Worm (Caenorhabditis elegans) whole organism, L3 larva: ENCODE measurements around the gene F11F1.1.
A peak's percentile ranks its signal among the peaks of the same experiment; 100 is the strongest.
"Not testable (repeated sequence)": the region's sequence is repeated elsewhere in the genome, so short reads cannot be mapped to it uniquely, and the experiment has no call there.

Source experiments
- R02D3.7 ChIP-seq: fragments of 150-350 bp; optimal IDR thresholded peaks from 2 replicates; lab custom pipeline; 2014; ENCODE audit warnings: missing biosample characterization, missing genetic modification characterization
- ZK546.5 ChIP-seq: sonication (generic microtip); optimal IDR thresholded peaks from 2 replicates; lab custom pipeline; 2017; ENCODE audit warnings: missing biosample characterization, missing genetic modification characterization
- aly-2 ChIP-seq: fragments of 150-350 bp; optimal IDR thresholded peaks from 2 replicates; lab custom pipeline; 2014; ENCODE audit warnings: missing biosample characterization, missing genetic modification characterization
- ama-1 ChIP-seq: fragments of 150-350 bp; optimal IDR thresholded peaks from 2 replicates; lab custom pipeline; 2018
- ceh-16 ChIP-seq: sonication (generic microtip); optimal IDR thresholded peaks from 2 replicates; lab custom pipeline; 2017; ENCODE audit warnings: missing biosample characterization, missing genetic modification characterization
- daf-12 ChIP-seq: fragments of 150-350 bp; optimal IDR thresholded peaks from 2 replicates; lab custom pipeline; 2014; ENCODE audit warnings: missing biosample characterization, missing genetic modification reagents, missing genetic modification characterization
- egl-27 ChIP-seq: sonication (generic microtip); optimal IDR thresholded peaks from 4 replicates; lab custom pipeline; 2017; ENCODE audit warnings: missing biosample characterization, missing genetic modification reagents, missing genetic modification characterization
- elt-2 ChIP-seq: sonication (generic microtip); optimal IDR thresholded peaks from 2 replicates; lab custom pipeline; 2016; ENCODE audit warnings: missing genetic modification reagents, mild to moderate bottlenecking, missing genetic modification characterization, missing compliant biosample characterization
- elt-3 ChIP-seq, 3 experiments: fragments of 150-350 bp in 1 of 3; sonication (generic microtip) in 2 of 3; optimal IDR thresholded peaks; 2 replicates in 2 of 3; 4 replicates in 1 of 3; lab custom pipeline; 2014 to 2017; ENCODE audit warnings: missing biosample characterization in 3 of 3, missing genetic modification characterization in 3 of 3
- fkh-10 ChIP-seq: sonication (generic microtip); optimal IDR thresholded peaks from 2 replicates; lab custom pipeline; 2017; ENCODE audit warnings: missing biosample characterization, missing genetic modification reagents, missing genetic modification characterization
- fkh-2 ChIP-seq: fragments of 150-350 bp; optimal IDR thresholded peaks from 2 replicates; lab custom pipeline; 2014; ENCODE audit warnings: missing biosample characterization, missing genetic modification reagents, missing genetic modification characterization
- fos-1 ChIP-seq: fragments of 150-350 bp; optimal IDR thresholded peaks from 2 replicates; lab custom pipeline; 2014; ENCODE audit warnings: missing biosample characterization, missing genetic modification characterization
- jun-1 ChIP-seq: fragments of 150-350 bp; optimal IDR thresholded peaks from 2 replicates; lab custom pipeline; 2014; ENCODE audit warnings: missing biosample characterization, missing genetic modification reagents, missing genetic modification characterization
- lin-39 ChIP-seq: fragments of 150-350 bp; optimal IDR thresholded peaks from 2 replicates; lab custom pipeline; 2018; ENCODE audit warnings: missing biosample characterization, missing genetic modification reagents, missing genetic modification characterization
- mdl-1 ChIP-seq: fragments of 150-350 bp; optimal IDR thresholded peaks from 2 replicates; lab custom pipeline; 2014; ENCODE audit warnings: missing biosample characterization, missing genetic modification characterization
- nhr-11 ChIP-seq: fragments of 150-350 bp; optimal IDR thresholded peaks from 2 replicates; lab custom pipeline; 2014; ENCODE audit warnings: missing biosample characterization, missing genetic modification characterization
- nhr-12 ChIP-seq: fragments of 150-350 bp; optimal IDR thresholded peaks from 2 replicates; lab custom pipeline; 2014; ENCODE audit warnings: missing biosample characterization, missing genetic modification characterization
- nhr-237 ChIP-seq: fragments of 150-350 bp; optimal IDR thresholded peaks from 2 replicates; lab custom pipeline; 2014; ENCODE audit warnings: missing biosample characterization, missing genetic modification characterization
- nhr-25 ChIP-seq: sonication (generic microtip); optimal IDR thresholded peaks from 2 replicates; lab custom pipeline; 2017; ENCODE audit warnings: missing biosample characterization, missing genetic modification characterization
- nhr-67 ChIP-seq: fragments of 150-350 bp; optimal IDR thresholded peaks from 2 replicates; lab custom pipeline; 2014; ENCODE audit warnings: missing biosample characterization, missing genetic modification characterization
- nhr-76 ChIP-seq: fragments of 150-350 bp; sonication (generic microtip); optimal IDR thresholded peaks from 5 replicates; lab custom pipeline; 2014; ENCODE audit warnings: missing biosample characterization, missing genetic modification characterization
- nhr-77 ChIP-seq: fragments of 150-350 bp; optimal IDR thresholded peaks from 2 replicates; lab custom pipeline; 2014; ENCODE audit warnings: missing biosample characterization, missing genetic modification characterization
- pha-4 ChIP-seq: fragments of 150-350 bp; optimal IDR thresholded peaks from 2 replicates; lab custom pipeline; 2014; ENCODE audit warnings: missing biosample characterization, missing genetic modification reagents, missing genetic modification characterization
- pqm-1 ChIP-seq: fragments of 150-350 bp; optimal IDR thresholded peaks from 2 replicates; lab custom pipeline; 2017; ENCODE audit warnings: missing biosample characterization, missing genetic modification characterization, inconsistent platforms
- skn-1 ChIP-seq: fragments of 150-350 bp; optimal IDR thresholded peaks from 2 replicates; lab custom pipeline; 2014; ENCODE audit warnings: missing biosample characterization, missing genetic modification characterization
- snpc-4 ChIP-seq: fragments of 150-350 bp; optimal IDR thresholded peaks from 2 replicates; lab custom pipeline; 2014; ENCODE audit warnings: missing biosample characterization, missing genetic modification characterization
- tbx-2 ChIP-seq: sonication (generic microtip); optimal IDR thresholded peaks from 2 replicates; lab custom pipeline; 2016; ENCODE audit warnings: mild to moderate bottlenecking, missing genetic modification characterization, missing compliant biosample characterization
- unc-39 ChIP-seq: sonication (generic microtip); optimal IDR thresholded peaks from 4 replicates; lab custom pipeline; 2017; ENCODE audit warnings: missing biosample characterization, missing genetic modification characterization
- ztf-11 ChIP-seq: fragments of 150-350 bp; optimal IDR thresholded peaks from 2 replicates; lab custom pipeline; 2014; ENCODE audit warnings: missing biosample characterization, missing genetic modification characterization
- ztf-4 ChIP-seq: fragments of 150-350 bp; optimal IDR thresholded peaks from 2 replicates; lab custom pipeline; 2014; ENCODE audit warnings: missing biosample characterization, missing genetic modification characterization

Gene F11F1.1

DNA sequence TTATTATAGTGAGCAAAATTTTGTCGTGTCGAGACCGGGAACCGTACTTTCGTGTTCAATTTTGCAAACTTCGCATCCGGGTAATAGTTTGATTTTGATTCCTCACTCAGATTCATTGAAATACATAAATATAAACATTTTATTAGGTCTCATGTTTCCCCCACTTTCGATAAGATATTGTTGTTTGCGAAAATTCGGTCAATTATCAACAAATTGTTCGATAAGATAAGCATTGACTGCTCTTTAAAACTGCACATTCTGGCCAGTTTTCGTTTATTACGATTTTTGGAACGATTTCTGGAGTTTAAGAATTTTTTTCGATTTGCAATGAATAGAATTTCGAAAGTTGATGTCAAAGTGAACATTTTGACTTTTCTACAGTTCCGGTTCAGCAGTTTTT, 6.7 kb upstream of the F11F1.1 start:
- peak; percentile 47 for TF ChIP-seq pha-4 (tag; lab: Kevin White, UChicago)
- TF ChIP-seq lin-39 (tag; lab: Kevin White, UChicago): no peak
- no peak for TF ChIP-seq skn-1 (tag; lab: Kevin White, UChicago)
- TF ChIP-seq elt-2 (tag; lab: Kevin White, UChicago): peak; percentile 85

DNA sequence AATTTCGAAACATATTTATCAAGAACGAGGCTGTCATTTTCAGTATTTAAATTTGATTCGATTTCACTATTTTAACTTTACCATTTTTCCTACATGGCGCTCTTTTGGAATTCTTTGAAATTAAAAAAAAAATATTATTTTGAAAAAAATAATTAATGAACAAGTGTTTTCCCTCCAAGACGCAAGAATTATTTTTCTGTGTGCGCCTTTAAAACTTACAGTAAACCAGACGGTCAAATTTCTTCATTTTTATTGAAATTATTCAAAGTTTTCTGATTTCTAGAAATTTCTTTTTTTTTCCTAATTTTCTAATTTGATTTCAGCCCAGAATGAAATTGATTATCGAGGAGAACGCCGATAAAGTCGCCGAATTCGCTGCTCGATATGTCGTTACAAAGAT, 6.3 kb upstream of the F11F1.1 start, which contains the start of gene T03F6.3:
Gene T03F6.3 (plus strand): TSS at position 318 of the 400 bp plus-strand sequence.
- TF ChIP-seq nhr-11 (tag; lab: Kevin White, UChicago): no peak
- no peak for TF ChIP-seq nhr-76 (tag; lab: Kevin White, UChicago)

DNA sequence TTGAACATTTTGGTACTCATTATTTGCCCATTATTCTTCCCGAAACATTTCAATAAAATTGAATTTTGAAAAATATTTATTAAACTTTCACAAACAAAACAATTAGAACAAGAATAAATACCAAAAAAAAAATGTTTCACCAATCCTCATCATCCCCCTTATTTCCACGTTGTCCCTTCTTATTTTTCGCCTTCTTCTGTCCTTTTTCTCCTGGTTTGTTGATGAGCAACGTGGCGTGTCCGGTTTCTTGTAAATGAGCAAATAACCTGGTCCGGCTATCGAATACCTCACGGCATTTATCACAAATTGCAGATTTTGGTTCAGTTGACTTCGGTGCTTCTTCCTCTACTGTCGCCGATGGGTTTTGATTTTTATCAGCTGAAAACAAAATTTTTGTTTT, 4.6 kb upstream of the F11F1.1 start:
- TF ChIP-seq nhr-237 (tag; lab: Kevin White, UChicago) (no peak), fos-1 (tag; lab: Kevin White, UChicago) (no peak), daf-12 (tag; lab: Kevin White, UChicago) (no peak), lin-39 (tag; lab: Kevin White, UChicago) (no peak), R02D3.7 (tag; lab: Kevin White, UChicago) (no peak), nhr-11 (tag; lab: Kevin White, UChicago) (no peak), nhr-77 (tag; lab: Kevin White, UChicago) (no peak), ama-1 (lab: Kevin White, UChicago) (no peak), mdl-1 (tag; lab: Kevin White, UChicago) (no peak), unc-39 (no peak), pqm-1 (no peak), fkh-10 (GFP tag; lab: Kevin White, UChicago) (no peak), aly-2 (no peak), ceh-16 (tag; lab: Kevin White, UChicago) (no peak), nhr-12 (tag; lab: Kevin White, UChicago) (no peak), tbx-2 (no peak), fkh-2 (no peak), nhr-67 (tag; lab: Kevin White, UChicago) (no peak), ZK546.5 (no peak), ztf-4 (tag; lab: Kevin White, UChicago) (no peak)

DNA sequence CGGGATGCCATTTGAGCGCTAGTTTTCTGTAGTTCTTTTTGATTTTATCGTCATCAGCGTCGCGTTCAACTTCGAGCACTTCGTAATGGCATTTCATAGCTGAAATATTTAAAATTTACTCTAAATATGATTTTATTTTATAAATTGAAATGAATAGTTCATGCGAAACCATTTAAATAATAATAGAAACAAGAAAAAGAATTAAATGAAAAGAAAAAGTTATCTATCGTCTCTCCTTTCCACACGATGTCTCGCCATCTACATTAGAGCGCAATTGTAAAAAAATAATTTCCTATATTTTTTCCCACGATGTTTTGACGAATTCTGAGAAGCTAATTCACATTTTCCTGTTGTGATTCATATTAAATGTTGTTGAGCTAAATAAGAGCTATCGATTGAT, 2.1 kb upstream of the F11F1.1 start, which contains the start of gene dnj-17:
Gene dnj-17 (minus strand): TSS at position 101 of the 400 bp plus-strand sequence.
- TF ChIP-seq nhr-12 (tag; lab: Kevin White, UChicago): no peak

DNA sequence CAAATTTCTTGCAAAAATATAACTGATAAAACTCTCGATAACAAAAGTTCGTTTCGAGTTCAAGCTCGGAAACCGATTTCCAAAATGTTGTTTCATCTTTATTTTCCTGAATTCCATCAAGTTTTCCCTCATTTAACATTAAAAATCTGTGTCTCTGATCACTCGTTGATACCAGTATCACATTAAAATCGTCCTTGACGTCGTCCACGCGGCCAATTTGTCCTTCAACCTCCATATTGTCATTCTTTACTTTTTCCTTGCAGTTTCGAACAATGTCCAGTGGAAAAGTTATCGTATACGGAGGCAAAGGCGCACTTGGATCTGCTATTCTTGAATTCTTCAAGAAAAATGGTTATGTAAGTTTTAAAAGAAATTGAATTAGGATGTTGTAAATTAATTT, 1.7 kb upstream of the F11F1.1 start, which contains the start of gene qdpr-1:
Gene qdpr-1 (plus strand): TSS at position 264 of the 400 bp plus-strand sequence.
- TF ChIP-seq elt-3 (tag; optimal IDR thresholded peaks at IDR 0.05; lab: Kevin White, UChicago) (peak in 1 of 3 experiments; percentile 37), egl-27 (no peak), nhr-25 (peak; percentile 33), jun-1 (no peak), nhr-77 (tag; lab: Kevin White, UChicago) (no peak)

DNA sequence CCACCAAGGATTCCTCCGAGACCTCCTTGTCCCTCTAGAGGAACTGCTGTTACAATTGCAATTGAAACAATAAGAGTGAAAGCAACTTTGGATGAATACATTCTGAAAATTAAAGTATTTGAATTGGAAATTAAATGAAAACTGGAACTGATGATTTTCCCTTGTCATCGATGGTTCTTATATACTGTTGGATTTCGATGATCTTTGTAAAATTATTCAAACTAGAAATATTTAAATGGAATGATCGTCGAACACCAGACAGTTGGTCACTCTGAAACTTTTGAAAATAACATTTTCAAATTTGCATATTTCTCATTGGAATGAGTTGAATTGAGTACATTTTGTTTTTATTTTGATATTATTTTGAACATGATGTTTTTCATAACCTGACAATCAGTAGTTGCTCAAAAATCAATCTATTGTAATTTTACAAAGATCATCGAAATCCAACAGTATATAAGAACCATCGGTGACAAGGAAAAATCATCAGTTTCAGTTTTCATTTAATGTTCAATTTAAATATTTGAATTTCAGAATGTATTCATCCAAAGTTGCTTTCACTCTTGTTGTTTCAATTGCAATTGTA, 6.4 kb downstream of the F11F1.1 start, which contains the start of the genes srlf-9 and srlf-10:
Gene srlf-9 (minus strand): TSS at position 101 of the 586 bp plus-strand sequence.
Gene srlf-10 (plus strand): TSS at position 536 of the 586 bp plus-strand sequence.
- not testable (repeated sequence) for TF ChIP-seq snpc-4; tbx-2; ceh-16 (tag; lab: Kevin White, UChicago)

DNA sequence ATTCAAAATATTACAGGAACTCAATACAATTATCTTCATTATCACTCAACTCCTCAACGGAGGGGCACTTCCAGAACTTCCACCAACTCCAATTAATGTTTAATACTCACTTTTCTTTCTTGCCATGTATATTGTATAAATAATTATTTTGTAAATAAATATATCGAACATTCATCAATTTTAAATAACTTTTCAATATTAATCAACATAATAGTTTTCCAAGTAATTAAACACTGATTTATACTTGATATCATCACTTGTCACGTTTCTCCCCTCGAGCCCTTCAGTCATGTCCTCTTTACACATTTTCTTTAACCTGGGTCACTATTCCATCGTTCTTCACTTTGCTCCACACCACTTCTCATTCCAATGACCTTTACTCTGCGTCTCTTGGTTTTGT, 7.6 kb downstream of the F11F1.1 start, which contains the start of gene mig-18:
Gene mig-18 (plus strand): TSS at position 301 of the 400 bp plus-strand sequence.
- TF ChIP-seq ama-1 (lab: Kevin White, UChicago) (no peak), elt-2 (tag; lab: Kevin White, UChicago) (no peak), ceh-16 (tag; lab: Kevin White, UChicago) (no peak), ztf-11 (no peak), pha-4 (tag; lab: Kevin White, UChicago) (no peak)
